Fruit fly (Drosophila melanogaster): ENCODE measurements around the gene ATPsynCF6.

Gene ATPsynCF6

DNA sequence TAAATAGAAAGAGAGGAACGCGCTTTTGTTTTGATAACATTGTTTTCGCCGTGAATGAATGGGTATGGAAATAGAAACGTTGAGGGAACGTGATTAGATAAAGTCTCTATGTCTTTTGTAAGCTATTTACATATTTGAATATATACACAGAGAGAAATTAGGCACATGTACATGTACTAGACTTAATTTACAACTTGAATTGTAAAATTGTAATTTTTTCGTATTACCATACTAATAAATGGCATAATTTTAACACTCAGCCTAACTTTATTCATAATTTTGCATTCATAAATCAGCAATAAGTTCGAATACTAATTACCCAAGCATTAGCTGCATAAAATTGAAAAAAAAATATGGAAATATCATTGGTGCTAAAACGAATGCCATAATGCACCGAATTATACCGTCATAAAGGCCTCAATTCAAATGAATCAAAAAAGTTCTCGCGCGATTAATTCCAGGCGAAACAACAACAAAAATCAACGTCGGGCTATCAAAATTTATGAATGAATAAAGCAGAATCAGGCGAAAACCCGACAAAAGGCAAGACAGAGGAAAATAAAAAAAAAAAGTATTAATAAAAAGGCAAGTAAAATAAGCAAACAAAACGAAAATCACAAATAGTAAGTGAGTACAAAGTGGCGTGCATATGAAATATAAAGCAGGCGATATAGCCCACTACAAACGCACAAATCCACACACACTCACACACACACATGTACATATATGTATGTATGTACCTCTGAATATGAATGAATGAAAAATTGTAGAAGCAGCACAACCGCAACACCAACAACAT lies 23.1 kb downstream of the ATPsynCF6 start (continued):
- peak; percentile 2 for TF ChIP-seq CG5245 (GFP tag; optimal IDR thresholded peaks at IDR 0.05)
- peak; percentile 43 for TF ChIP-seq CG15011 (GFP tag; optimal IDR thresholded peaks at IDR 0.05)
- no peak for TF ChIP-seq CG3726 (GFP tag; IDR thresholded peaks at IDR 0.05)
- no peak for TF ChIP-seq CG6765 (GFP tag; optimal IDR thresholded peaks at IDR 0.05)
- no peak for TF ChIP-seq B-H1 (GFP tag; IDR thresholded peaks at IDR 0.05)
- peak; percentile 74 for TF ChIP-seq Oli (tag; optimal IDR thresholded peaks at IDR 0.05)
- TF ChIP-seq CG4820 (GFP tag; optimal IDR thresholded peaks at IDR 0.05) = peak; percentile 1
- TF ChIP-seq CG3281 (GFP tag; optimal IDR thresholded peaks at IDR 0.05) = peak; percentile 76
- peak; percentile 10; the same call in 1 of the 2 replicates for TF ChIP-seq stc (GFP tag; IDR thresholded peaks at IDR 0.05)
- TF ChIP-seq Stat92E (GFP tag; optimal IDR thresholded peaks at IDR 0.05) = no peak
- TF ChIP-seq CG6689 (GFP tag; IDR thresholded peaks at IDR 0.05) = peak; percentile 56
- TF ChIP-seq pum (GFP tag; optimal IDR thresholded peaks at IDR 0.05) = peak; percentile 19
- no peak for TF ChIP-seq Optix (GFP tag; IDR thresholded peaks at IDR 0.05)
- no peak for TF ChIP-seq CG10321 (GFP tag; IDR thresholded peaks at IDR 0.05)
- TF ChIP-seq pb (GFP tag; optimal IDR thresholded peaks at IDR 0.05) = no peak
- TF ChIP-seq CG2889 (GFP tag; IDR thresholded peaks at IDR 0.05) = no peak
- no peak for TF ChIP-seq CG2199 (GFP tag; IDR thresholded peaks at IDR 0.05)
- TF ChIP-seq CG10543 (GFP tag; optimal IDR thresholded peaks at IDR 0.05) = no peak
- no peak for TF ChIP-seq NC2α (GFP tag; optimal IDR thresholded peaks at IDR 0.05)
- peak; percentile 56; the same call in 2 of the 3 replicates for TF ChIP-seq dysf (GFP tag; IDR thresholded peaks at IDR 0.05)
- no peak for TF ChIP-seq CG1647 (GFP tag; optimal IDR thresholded peaks at IDR 0.05)
- TF ChIP-seq Atf3 (GFP tag; optimal IDR thresholded peaks at IDR 0.05) = no peak
- TF ChIP-seq fd3F (GFP tag; optimal IDR thresholded peaks at IDR 0.05) = peak; percentile 28
- no peak for TF ChIP-seq CG7357 (GFP tag; IDR thresholded peaks at IDR 0.05)
- TF ChIP-seq CG17328 (GFP tag; IDR thresholded peaks at IDR 0.05) = no peak
- TF ChIP-seq CG18619 (GFP tag; optimal IDR thresholded peaks at IDR 0.05) = peak; percentile 58
- no peak for TF ChIP-seq mirr (GFP tag; optimal IDR thresholded peaks at IDR 0.05)

DNA sequence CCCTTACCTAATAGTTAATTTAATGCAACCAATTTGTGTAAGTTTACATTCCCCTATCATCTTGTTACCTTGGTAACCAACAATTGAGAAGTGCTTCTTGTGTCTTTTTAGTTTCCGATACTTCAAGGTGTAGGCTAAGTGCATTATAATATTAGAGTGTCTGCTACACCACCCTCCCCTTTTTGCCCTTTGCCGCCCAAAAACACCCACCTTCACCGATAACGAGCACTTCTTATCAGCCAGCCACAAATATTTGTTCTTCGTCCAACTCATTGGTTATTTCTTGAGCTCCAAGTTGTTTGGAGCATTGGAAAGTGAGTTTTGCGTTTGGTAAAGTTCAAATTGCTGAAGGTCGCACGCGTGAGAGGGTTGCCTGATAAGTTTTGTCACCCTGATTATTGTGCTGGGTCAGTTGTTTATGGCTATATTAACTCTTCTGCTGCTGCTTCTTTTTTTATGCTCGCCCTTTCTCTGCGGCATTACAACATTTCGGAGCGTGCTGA lies 23.9 kb downstream of the ATPsynCF6 start:
- peak; percentile 82; the same call in 1 of the 3 replicates for TF ChIP-seq CG2199 (GFP tag; IDR thresholded peaks at IDR 0.05)
- no peak for TF ChIP-seq ssp (GFP tag; IDR thresholded peaks at IDR 0.05)
- 0 out of 2 replicates have a peak, but pooled peaks have one; percentile 7 for TF ChIP-seq CG4404 (GFP tag; IDR thresholded peaks at IDR 0.05)
- TF ChIP-seq gt (GFP tag; IDR thresholded peaks at IDR 0.05) = no peak
- 0 out of 2 replicates have a peak, but pooled peaks have one; percentile 39 for TF ChIP-seq CG16779 (GFP tag; IDR thresholded peaks at IDR 0.05)
- no peak for TF ChIP-seq PHDP (tag; optimal IDR thresholded peaks at IDR 0.05)
- TF ChIP-seq Aef1 (GFP tag; IDR thresholded peaks at IDR 0.05) = no peak
- TF ChIP-seq Adf1 (GFP tag; IDR thresholded peaks at IDR 0.05) = no peak
- no peak for TF ChIP-seq pan (optimal IDR thresholded peaks at IDR 0.05)
- peak in 1 of 2 experiments; percentile 39 for TF ChIP-seq pan (GFP tag; optimal IDR thresholded peaks at IDR 0.05 in 1 of 2, IDR thresholded peaks at IDR 0.05 in 1 of 2)
- peak; percentile 5 for TF ChIP-seq Dip3 (GFP tag; optimal IDR thresholded peaks at IDR 0.05)
- TF ChIP-seq prd (optimal IDR thresholded peaks at IDR 0.05) = no peak
- peak; percentile 17; the same call in 1 of the 3 replicates for TF ChIP-seq prd (GFP tag; IDR thresholded peaks at IDR 0.05)
- TF ChIP-seq cg (GFP tag; optimal IDR thresholded peaks at IDR 0.05) = no peak
- no peak for TF ChIP-seq CG6175 (GFP tag; IDR thresholded peaks at IDR 0.05)
- TF ChIP-seq cad (GFP tag; optimal IDR thresholded peaks at IDR 0.05) = no peak
- TF ChIP-seq Hr78 (GFP tag; optimal IDR thresholded peaks at IDR 0.05) = peak in 1 of 2 experiments; percentile 88
- no peak for TF ChIP-seq HmgD (GFP tag; optimal IDR thresholded peaks at IDR 0.05)
- TF ChIP-seq CG3163 (GFP tag; optimal IDR thresholded peaks at IDR 0.05) = no peak
- TF ChIP-seq lmd (GFP tag; IDR thresholded peaks at IDR 0.05) = peak; percentile 42
- no peak for TF ChIP-seq TFAM (GFP tag; optimal IDR thresholded peaks at IDR 0.05)
- TF ChIP-seq Atf6 (GFP tag; IDR thresholded peaks at IDR 0.05) = no peak
- TF ChIP-seq sna (GFP tag; IDR thresholded peaks at IDR 0.05; ENCODE audit: partially characterized antibody) = no peak
- no peak for TF ChIP-seq bbx (GFP tag; IDR thresholded peaks at IDR 0.05; ENCODE audit: partially characterized antibody)
- TF ChIP-seq HmgZ (tag; optimal IDR thresholded peaks at IDR 0.05) = peak; percentile 8

Measured in whole organism, embryonic.